Worm (Caenorhabditis elegans) whole organism, young adult: Measurements from ENCODE around the gene C26B9.1.

Experiments used
- B0261.1 ChIP-seq: sonication (generic microtip); optimal IDR thresholded peaks from 2 replicates; lab custom pipeline; 2016; ENCODE audit warnings: mild to moderate bottlenecking, missing genetic modification characterization, moderate library complexity, missing compliant biosample characterization
- F23B12.7 ChIP-seq: sonication (generic microtip); optimal IDR thresholded peaks from 2 replicates; lab custom pipeline; 2017; ENCODE audit warnings: missing genetic modification characterization, mild to moderate bottlenecking, missing compliant biosample characterization, antibody characterized with exemption, moderate library complexity; ENCODE audit not compliant: insufficient read depth
- F49E8.2 ChIP-seq: sonication (generic microtip); optimal IDR thresholded peaks from 3 replicates; lab custom pipeline; 2017; ENCODE audit warnings: missing genetic modification characterization, mild to moderate bottlenecking, missing compliant biosample characterization, antibody characterized with exemption, moderate library complexity; ENCODE audit not compliant: insufficient read depth
- F57A8.1 ChIP-seq: fragments of 200-800 bp; sonication (Bioruptor generic); optimal IDR thresholded peaks from 2 replicates; lab custom pipeline; 2018; ENCODE audit warnings: mild to moderate bottlenecking, missing genetic modification characterization, moderate library complexity, missing compliant biosample characterization
- K11D2.4 ChIP-seq: fragments of 200-800 bp; sonication (Bioruptor generic); IDR thresholded peaks from 2 replicates; pipeline ENCODE4 v1.3.6; 2022; ENCODE audit warnings: missing genetic modification reagents, missing genetic modification characterization, missing compliant biosample characterization
- K12H6.12 ChIP-seq: fragments of 200-800 bp; sonication (Bioruptor generic); optimal IDR thresholded peaks from 2 replicates; lab custom pipeline; 2018; ENCODE audit warnings: mild to moderate bottlenecking, missing genetic modification characterization, missing compliant biosample characterization
- T26A5.8 ChIP-seq: sonication (generic microtip); optimal IDR thresholded peaks from 2 replicates; lab custom pipeline; 2016; ENCODE audit warnings: missing genetic modification characterization, missing compliant biosample characterization
- Y53F4B.3 ChIP-seq: fragments of 200-800 bp; sonication (Bioruptor generic); IDR thresholded peaks from 2 replicates; pipeline ENCODE4 v1.3.6; 2022; ENCODE audit warnings: missing genetic modification reagents, missing genetic modification characterization, missing compliant biosample characterization
- Y56A3A.18 ChIP-seq: fragments of 200-800 bp; sonication (Bioruptor generic); IDR thresholded peaks from 2 replicates; pipeline ENCODE4 v1.3.6; 2022; ENCODE audit warnings: missing genetic modification reagents, missing genetic modification characterization, missing compliant biosample characterization
- Y67H2A.10 ChIP-seq: fragments of 200-800 bp; sonication (Bioruptor generic); conservative IDR thresholded peaks from 2 replicates; pipeline ENCODE4 v1.3.6; 2022; ENCODE audit warnings: missing genetic modification reagents, missing genetic modification characterization, missing compliant biosample characterization
- ZK185.1 ChIP-seq: sonication (generic microtip); optimal IDR thresholded peaks from 2 replicates; lab custom pipeline; 2016; ENCODE audit warnings: mild to moderate bottlenecking, missing genetic modification characterization, missing compliant biosample characterization; ENCODE audit not compliant: poor library complexity, severe bottlenecking
- aptf-3 ChIP-seq: fragments of 200-800 bp; sonication (Bioruptor generic); IDR thresholded peaks from 2 replicates; pipeline ENCODE4 v1.3.6; 2022; ENCODE audit warnings: missing genetic modification characterization, missing compliant biosample characterization
- atf-7 ChIP-seq: sonication (generic microtip); optimal IDR thresholded peaks from 2 replicates; lab custom pipeline; 2017; ENCODE audit warnings: mild to moderate bottlenecking, missing genetic modification characterization, missing compliant biosample characterization
- athp-1 ChIP-seq: sonication (generic microtip); optimal IDR thresholded peaks from 2 replicates; lab custom pipeline; 2017; ENCODE audit warnings: mild to moderate bottlenecking, missing genetic modification characterization, missing compliant biosample characterization
- attf-3 ChIP-seq: fragments of 200-800 bp; sonication (Bioruptor generic); conservative IDR thresholded peaks from 2 replicates; pipeline ENCODE4 v1.3.6; 2022; ENCODE audit warnings: missing genetic modification reagents, missing genetic modification characterization, missing compliant biosample characterization
- cebp-2 ChIP-seq: fragments of 200-800 bp; sonication (Bioruptor generic); IDR thresholded peaks from 2 replicates; pipeline ENCODE4 v1.3.6; 2022; ENCODE audit warnings: missing genetic modification characterization, missing compliant biosample characterization
- ceh-27 ChIP-seq: fragments of 200-800 bp; sonication (Bioruptor generic); optimal IDR thresholded peaks from 2 replicates; lab custom pipeline; 2018; ENCODE audit warnings: mild to moderate bottlenecking, missing genetic modification characterization, moderate library complexity, missing compliant biosample characterization
- ceh-58 ChIP-seq: fragments of 200-800 bp; sonication (Bioruptor generic); IDR thresholded peaks from 2 replicates; pipeline ENCODE4 v1.3.6; 2022; ENCODE audit warnings: missing genetic modification characterization, missing compliant biosample characterization
- die-1 ChIP-seq: sonication (generic microtip); optimal IDR thresholded peaks from 2 replicates; lab custom pipeline; 2016; ENCODE audit warnings: missing genotype, mild to moderate bottlenecking, missing genetic modification characterization, missing compliant biosample characterization
- dpff-1 ChIP-seq: sonication (generic microtip); optimal IDR thresholded peaks from 2 replicates; lab custom pipeline; 2017; ENCODE audit warnings: mild to moderate bottlenecking, missing genetic modification characterization, missing compliant biosample characterization
- dpl-1 ChIP-seq: fragments of 150-350 bp; optimal IDR thresholded peaks from 2 replicates; lab custom pipeline; 2014; ENCODE audit warnings: missing biosample characterization, missing genetic modification reagents, missing genetic modification characterization
- efl-1 ChIP-seq: fragments of 150-350 bp; optimal IDR thresholded peaks from 2 replicates; lab custom pipeline; 2014; ENCODE audit warnings: missing biosample characterization, missing genetic modification reagents, missing genetic modification characterization
- ets-4 ChIP-seq: fragments of 200-800 bp; sonication (Bioruptor generic); optimal IDR thresholded peaks from 2 replicates; lab custom pipeline; 2018; ENCODE audit warnings: mild to moderate bottlenecking, missing genetic modification characterization, missing compliant biosample characterization
- gei-17 ChIP-seq: fragments of 200-800 bp; sonication (Bioruptor generic); optimal IDR thresholded peaks from 2 replicates; lab custom pipeline; 2018; ENCODE audit warnings: mild to moderate bottlenecking, missing genetic modification characterization, missing compliant biosample characterization
- him-1 ChIP-seq: sonication (generic microtip); optimal IDR thresholded peaks from 2 replicates; lab custom pipeline; 2016; ENCODE audit warnings: missing genotype, missing genetic modification reagents, missing genetic modification characterization, missing compliant biosample characterization
- hlh-12 ChIP-seq: sonication (generic microtip); optimal IDR thresholded peaks from 2 replicates; lab custom pipeline; 2016; ENCODE audit warnings: missing genetic modification characterization, missing compliant biosample characterization
- hlh-26 ChIP-seq: fragments of 200-800 bp; sonication (Bioruptor generic); conservative IDR thresholded peaks from 2 replicates; pipeline ENCODE4 v1.3.6; 2022; ENCODE audit warnings: missing genetic modification reagents, missing genetic modification characterization, missing compliant biosample characterization
- hmg-20 ChIP-seq: fragments of 200-800 bp; sonication (Bioruptor generic); IDR thresholded peaks from 2 replicates; pipeline ENCODE4 v1.3.6; 2022; ENCODE audit warnings: missing genetic modification reagents, missing genetic modification characterization, missing compliant biosample characterization
- hrde-1 ChIP-seq: sonication (generic microtip); optimal IDR thresholded peaks from 2 replicates; lab custom pipeline; 2016; ENCODE audit warnings: missing genetic modification characterization, mild to moderate bottlenecking, missing compliant biosample characterization, moderate library complexity, missing genotype, missing genetic modification reagents, borderline replicate concordance
- lin-40 ChIP-seq: sonication (generic microtip); optimal IDR thresholded peaks from 2 replicates; lab custom pipeline; 2016; ENCODE audit warnings: missing genetic modification characterization, mild to moderate bottlenecking, missing compliant biosample characterization, missing genotype, missing genetic modification reagents
- lin-54 ChIP-seq: fragments of 200-800 bp; sonication (Bioruptor generic); optimal IDR thresholded peaks from 2 replicates; lab custom pipeline; 2018; ENCODE audit warnings: mild to moderate bottlenecking, missing genetic modification characterization, missing compliant biosample characterization
- madf-10 ChIP-seq: sonication (generic microtip); optimal IDR thresholded peaks from 2 replicates; lab custom pipeline; 2016; ENCODE audit warnings: mild to moderate bottlenecking, missing genetic modification characterization, missing compliant biosample characterization
- madf-3 ChIP-seq: fragments of 200-800 bp; sonication (Bioruptor generic); IDR thresholded peaks from 2 replicates; pipeline ENCODE4 v1.3.6; 2022; ENCODE audit warnings: missing genetic modification reagents, missing genetic modification characterization, missing compliant biosample characterization
- madf-6 ChIP-seq: fragments of 200-800 bp; sonication (Bioruptor generic); IDR thresholded peaks from 2 replicates; pipeline ENCODE4 v1.3.6; 2022; ENCODE audit warnings: missing genetic modification reagents, missing genetic modification characterization, missing compliant biosample characterization
- nfya-1 ChIP-seq: sonication (generic microtip); optimal IDR thresholded peaks from 2 replicates; lab custom pipeline; 2017; ENCODE audit warnings: antibody characterized with exemption, missing compliant biosample characterization, missing genetic modification characterization, borderline replicate concordance; ENCODE audit not compliant: insufficient read depth
- nfya-2 ChIP-seq: fragments of 200-800 bp; sonication (Bioruptor generic); IDR thresholded peaks from 2 replicates; pipeline ENCODE4 v1.3.6; 2022; ENCODE audit warnings: missing genetic modification reagents, missing genetic modification characterization, missing compliant biosample characterization
- nfyb-1 ChIP-seq: fragments of 200-800 bp; sonication (Bioruptor generic); IDR thresholded peaks from 2 replicates; pipeline ENCODE4 v1.3.6; 2022; ENCODE audit warnings: missing genetic modification reagents, missing genetic modification characterization, missing compliant biosample characterization
- nhr-27 ChIP-seq: fragments of 200-800 bp; sonication (Bioruptor generic); optimal IDR thresholded peaks from 2 replicates; lab custom pipeline; 2018; ENCODE audit warnings: mild to moderate bottlenecking, missing genetic modification characterization, moderate library complexity, missing compliant biosample characterization
- nhr-80 ChIP-seq: sonication (generic microtip); optimal IDR thresholded peaks from 2 replicates; lab custom pipeline; 2016; ENCODE audit warnings: missing genetic modification characterization, missing compliant biosample characterization
- nhr-90 ChIP-seq: sonication (generic microtip); optimal IDR thresholded peaks from 2 replicates; lab custom pipeline; 2016; ENCODE audit warnings: missing genotype, mild to moderate bottlenecking, missing genetic modification characterization, missing compliant biosample characterization
- pha-4 ChIP-seq: fragments of 150-350 bp; sonication (generic microtip); optimal IDR thresholded peaks from 2 replicates; lab custom pipeline; 2014; ENCODE audit warnings: missing biosample characterization, missing genetic modification reagents, missing genetic modification characterization
- snpc-1.1 ChIP-seq: sonication (generic microtip); optimal IDR thresholded peaks from 2 replicates; lab custom pipeline; 2017; ENCODE audit warnings: missing genetic modification characterization, mild to moderate bottlenecking, missing compliant biosample characterization, antibody characterized with exemption, moderate library complexity, missing genotype, missing genetic modification reagents; ENCODE audit not compliant: insufficient read depth
- snpc-1.3 ChIP-seq: sonication (generic microtip); optimal IDR thresholded peaks from 2 replicates; lab custom pipeline; 2017; ENCODE audit warnings: missing genetic modification characterization, mild to moderate bottlenecking, missing compliant biosample characterization, antibody characterized with exemption, moderate library complexity, missing genotype, missing genetic modification reagents; ENCODE audit not compliant: insufficient read depth
- snpc-3.4 ChIP-seq: sonication (generic microtip); optimal IDR thresholded peaks from 2 replicates; lab custom pipeline; 2017; ENCODE audit warnings: missing genetic modification characterization, mild to moderate bottlenecking, missing compliant biosample characterization, antibody characterized with exemption, moderate library complexity, missing genotype, missing genetic modification reagents
- tbp1 ChIP-seq: fragments of 200-800 bp; sonication (Bioruptor generic); optimal IDR thresholded peaks from 2 replicates; lab custom pipeline; 2018; ENCODE audit warnings: mild to moderate bottlenecking, missing genetic modification characterization, missing compliant biosample characterization
- unc-62 ChIP-seq: fragments of 150-350 bp; optimal IDR thresholded peaks from 2 replicates; lab custom pipeline; 2014; ENCODE audit warnings: missing biosample characterization, missing genetic modification reagents, missing genetic modification characterization
- zim-3 ChIP-seq: sonication (generic microtip); optimal IDR thresholded peaks from 2 replicates; lab custom pipeline; 2017; ENCODE audit warnings: mild to moderate bottlenecking, missing genetic modification characterization, moderate library complexity, missing compliant biosample characterization

C26B9.1 gene

ce11 chrX:5339357-5339756 lies 5.0 kb upstream of the C26B9.1 start:
- no peak for TF ChIP-seq pha-4 (tag; lab: Kevin White, UChicago)
- TF ChIP-seq madf-6 (GFP tag; lab: Robert Waterston, UW) = no peak
- TF ChIP-seq die-1 (tag; lab: Kevin White, UChicago) = no peak
- no peak for TF ChIP-seq him-1 (tag; lab: Kevin White, UChicago)
- TF ChIP-seq snpc-1.3 (tag; lab: Kevin White, UChicago) = no peak
- TF ChIP-seq zim-3 (tag; lab: Kevin White, UChicago) = no peak
- no peak for TF ChIP-seq lin-40 (tag; lab: Kevin White, UChicago)
- no peak for TF ChIP-seq unc-62
- TF ChIP-seq ets-4 (GFP tag; lab: Kevin White, UChicago) = no peak
- no peak for TF ChIP-seq K12H6.12 (tag; lab: Kevin White, UChicago)
- TF ChIP-seq snpc-3.4 = no peak
- no peak for TF ChIP-seq dpl-1 (GFP tag; lab: Kevin White, UChicago)
- no peak for TF ChIP-seq hlh-12 (tag; lab: Kevin White, UChicago)
- TF ChIP-seq F49E8.2 (tag; lab: Kevin White, UChicago) = no peak
- TF ChIP-seq F57A8.1 = no peak
- TF ChIP-seq ceh-27 = no peak
- TF ChIP-seq ZK185.1 = no peak
- TF ChIP-seq aptf-3 (GFP tag; lab: Robert Waterston, UW) = no peak

- no peak for TF ChIP-seq nfyb-1 (GFP tag; lab: Robert Waterston, UW)
- TF ChIP-seq ets-4 (GFP tag; lab: Kevin White, UChicago) = no peak
- no peak for TF ChIP-seq madf-3 (GFP tag; lab: Robert Waterston, UW)
- TF ChIP-seq hrde-1 (tag; lab: Kevin White, UChicago) = no peak
- TF ChIP-seq lin-54 = no peak
- TF ChIP-seq hlh-26 (GFP tag; lab: Robert Waterston, UW) = no peak
- TF ChIP-seq nhr-90 = no peak
- no peak for TF ChIP-seq unc-62
- no peak for TF ChIP-seq attf-3 (GFP tag; lab: Robert Waterston, UW)
- TF ChIP-seq Y53F4B.3 (GFP tag; lab: Robert Waterston, UW) = no peak
- TF ChIP-seq nhr-27 (tag; lab: Kevin White, UChicago) = no peak
- no peak for TF ChIP-seq dpff-1 (tag; lab: Kevin White, UChicago)
- TF ChIP-seq F23B12.7 (tag; lab: Kevin White, UChicago) = no peak
- TF ChIP-seq Y67H2A.10 (GFP tag; lab: Robert Waterston, UW) = no peak
- no peak for TF ChIP-seq ceh-58 (GFP tag; lab: Robert Waterston, UW)
- TF ChIP-seq athp-1 (tag; lab: Kevin White, UChicago) = no peak
- TF ChIP-seq nhr-80 (tag; lab: Kevin White, UChicago) = no peak
- TF ChIP-seq gei-17 (GFP tag; lab: Kevin White, UChicago) = no peak
- no peak for TF ChIP-seq T26A5.8 (tag; lab: Kevin White, UChicago)
- TF ChIP-seq, all 124 proteins: peak for 0
Measured at ce11 chrX:5339889-5340288, 4.5 kb upstream of the C26B9.1 start, which contains the start of gene C26B9.2. C26B9.2 (plus strand) TSS chrX:5340189.

- TF ChIP-seq K11D2.4 = no peak
- TF ChIP-seq tbp1 (GFP tag; lab: Kevin White, UChicago) = no peak
- no peak for TF ChIP-seq B0261.1 (tag; lab: Kevin White, UChicago)
- no peak for TF ChIP-seq cebp-2
- TF ChIP-seq lin-54 = no peak
- no peak for TF ChIP-seq nhr-80 (tag; lab: Kevin White, UChicago)
- no peak for TF ChIP-seq Y56A3A.18 (GFP tag; lab: Robert Waterston, UW)
- TF ChIP-seq nfya-1 (tag; lab: Kevin White, UChicago) = no peak
- no peak for TF ChIP-seq nfya-2
- no peak for TF ChIP-seq hmg-20
- no peak for TF ChIP-seq madf-10
- no peak for TF ChIP-seq aptf-3 (GFP tag; lab: Robert Waterston, UW)
- TF ChIP-seq unc-62 = no peak
- TF ChIP-seq snpc-1.1 (tag; lab: Kevin White, UChicago) = no peak
- TF ChIP-seq atf-7 (tag; lab: Kevin White, UChicago) = no peak
- no peak for TF ChIP-seq efl-1 (GFP tag; lab: Kevin White, UChicago)
Measured at ce11 chrX:5342007-5342406, 2.4 kb upstream of the C26B9.1 start, which contains the start of gene C26B9.7. C26B9.7 (plus strand) TSS chrX:5342307.
